Worm (Caenorhabditis elegans) whole organism, L4/young adult: ENCODE results near the gene F12F6.1.

Experiments
- W03F9.2 ChIP-seq: fragments of 150-350 bp; optimal IDR thresholded peaks from 2 replicates; lab custom pipeline; 2014; ENCODE audit warnings: missing biosample characterization, missing genetic modification characterization
- him-1 ChIP-seq: sonication (generic microtip); optimal IDR thresholded peaks from 2 replicates; lab custom pipeline; 2016; ENCODE audit warnings: missing genotype, missing genetic modification reagents, missing genetic modification characterization, missing compliant biosample characterization

ce11 chrIV:11631750-11632149, 48.0 kb downstream of the F12F6.1 start, which contains the start of gene F58B3.4:
- TF ChIP-seq him-1 (tag; lab: Kevin White, UChicago): no peak
- no peak for TF ChIP-seq W03F9.2 (tag; lab: Kevin White, UChicago)
